Fruit fly (Drosophila melanogaster) whole organism: ENCODE data around the gene thoc6.

Experiments used
- CG8478 ChIP-seq: fragments of >200 bp; optimal IDR thresholded peaks from 2 replicates; lab custom pipeline; 2018; ENCODE audit warnings: inconsistent platforms
- Dll ChIP-seq: fragments of >200 bp; optimal IDR thresholded peaks from 2 replicates; lab custom pipeline; 2017
- pan ChIP-seq: fragments of >200 bp; optimal IDR thresholded peaks from 2 replicates; lab custom pipeline; 2017
- psq ChIP-seq: fragments of >200 bp; optimal IDR thresholded peaks from 2 replicates; lab custom pipeline; 2017
- usp ChIP-seq: fragments of >200 bp; optimal IDR thresholded peaks from 2 replicates; lab custom pipeline; 2017; ENCODE audit warnings: missing biosample characterization, missing genetic modification characterization, mixed read lengths

DNA sequence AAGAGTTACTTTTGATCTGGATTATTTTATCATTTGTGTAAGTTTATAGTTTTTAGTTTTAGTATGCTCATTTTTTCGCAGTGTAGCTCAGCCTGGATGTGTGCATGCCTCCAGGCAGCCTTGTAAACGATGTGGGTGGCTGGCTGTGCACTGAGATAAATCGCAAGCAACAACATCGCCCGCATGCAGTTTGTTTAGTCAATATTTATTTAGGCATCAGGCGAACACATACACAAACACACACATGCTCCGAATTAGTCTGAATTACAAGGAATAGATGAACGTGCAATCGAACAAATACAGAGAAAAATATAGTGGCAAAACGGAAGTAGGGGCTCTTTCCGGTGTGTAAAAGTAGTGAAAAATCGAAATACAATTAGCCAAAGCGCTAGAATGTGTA is 30.4 kb downstream of the thoc6 start:
- TF ChIP-seq usp, result no peak
- no peak for TF ChIP-seq psq (lab: Kevin White, UChicago)
- TF ChIP-seq pan (lab: Kevin White, UChicago), result no peak
- no peak for TF ChIP-seq Dll (lab: Kevin White, UChicago)
- TF ChIP-seq CG8478, result no peak
